Worm (Caenorhabditis elegans) whole organism, L1 larva: ENCODE measurements around the gene F23A7.8.
A peak's percentile ranks its signal among the peaks of the same experiment; 100 is the strongest.
"Not testable (repeated sequence)": the region's sequence is repeated elsewhere in the genome, so short reads cannot be mapped to it uniquely, and the experiment has no call there.

ENCODE experiments used
- C34B4.2 ChIP-seq: sonication (generic microtip); optimal IDR thresholded peaks from 2 replicates; lab custom pipeline; 2017; ENCODE audit warnings: mild to moderate bottlenecking, missing genetic modification characterization, missing compliant biosample characterization
- Y116A8C.19 ChIP-seq: sonication (generic microtip); optimal IDR thresholded peaks from 2 replicates; lab custom pipeline; 2016; ENCODE audit warnings: missing compliant biosample characterization, missing genetic modification characterization, borderline replicate concordance
- alr-1 ChIP-seq: fragments of 200-800 bp; sonication (Bioruptor generic); optimal IDR thresholded peaks from 2 replicates; lab custom pipeline; 2018; ENCODE audit warnings: borderline replicate concordance, mild to moderate bottlenecking, missing genetic modification characterization, missing compliant biosample characterization
- aly-2 ChIP-seq: fragments of 150-350 bp; optimal IDR thresholded peaks from 2 replicates; lab custom pipeline; 2014; ENCODE audit warnings: missing biosample characterization, missing genetic modification characterization
- ama-1 ChIP-seq: fragments of 150-350 bp; optimal IDR thresholded peaks from 2 replicates; lab custom pipeline; 2014
- blmp-1 ChIP-seq: fragments of 150-350 bp; optimal IDR thresholded peaks from 2 replicates; lab custom pipeline; 2014; ENCODE audit warnings: missing biosample characterization, missing genetic modification characterization
- ceh-63 ChIP-seq: fragments of 200-800 bp; sonication (Bioruptor generic); optimal IDR thresholded peaks from 2 replicates; lab custom pipeline; 2018; ENCODE audit warnings: mild to moderate bottlenecking, missing genetic modification characterization, missing compliant biosample characterization
- ceh-8 ChIP-seq: fragments of 200-800 bp; sonication (Bioruptor generic); optimal IDR thresholded peaks from 2 replicates; lab custom pipeline; 2018; ENCODE audit warnings: mild to moderate bottlenecking, missing genetic modification characterization, moderate library complexity, missing compliant biosample characterization
- ceh-82 ChIP-seq, 3 experiments: fragments of 150-350 bp in 1 of 3; sonication (generic microtip) in 2 of 3; optimal IDR thresholded peaks; 2 replicates each; lab custom pipeline; 2014 to 2017; ENCODE audit warnings: missing biosample characterization in 3 of 3, missing genetic modification characterization in 3 of 3
- ceh-88 ChIP-seq: fragments of 200-800 bp; sonication (Bioruptor generic); IDR thresholded peaks from 2 replicates; pipeline ENCODE4 v1.3.6; 2022; ENCODE audit warnings: missing genetic modification characterization, missing compliant biosample characterization
- ceh-90 ChIP-seq: sonication (generic microtip); optimal IDR thresholded peaks from 2 replicates; lab custom pipeline; 2016; ENCODE audit warnings: missing genetic modification characterization, missing compliant biosample characterization
- ces-1 ChIP-seq: fragments of 150-350 bp; optimal IDR thresholded peaks from 2 replicates; lab custom pipeline; 2014; ENCODE audit warnings: missing biosample characterization, missing genetic modification reagents, missing genetic modification characterization
- dpl-1 ChIP-seq, 3 experiments: fragments of 150-350 bp in 2 of 3; sonication (generic microtip) in 1 of 3; optimal IDR thresholded peaks; 2 replicates each; lab custom pipeline; 2014 to 2017; ENCODE audit warnings: missing biosample characterization in 3 of 3, missing genetic modification characterization in 3 of 3, missing genetic modification reagents in 3 of 3
- efl-1 ChIP-seq, 4 experiments: fragments of 150-350 bp; optimal IDR thresholded peaks in 3 of 4; peaks in 1 of 4; 1 replicate in 1 of 4; 2 replicates in 3 of 4; lab custom pipeline; 2014; ENCODE audit warnings: missing biosample characterization in 2 of 4, missing genetic modification characterization in 2 of 4, missing genetic modification reagents in 2 of 4
- efl-3 ChIP-seq: fragments of 200-800 bp; sonication (Bioruptor generic); optimal IDR thresholded peaks from 2 replicates; lab custom pipeline; 2018; ENCODE audit warnings: mild to moderate bottlenecking, missing genetic modification characterization, missing compliant biosample characterization
- egl-13 ChIP-seq: sonication (generic microtip); optimal IDR thresholded peaks from 2 replicates; lab custom pipeline; 2016; ENCODE audit warnings: missing genotype, missing genetic modification reagents, missing genetic modification characterization, missing compliant biosample characterization
- fkh-10 ChIP-seq: sonication (generic microtip); optimal IDR thresholded peaks from 2 replicates; lab custom pipeline; 2017; ENCODE audit warnings: missing biosample characterization, missing genetic modification reagents, missing genetic modification characterization
- fkh-4 ChIP-seq: sonication (generic microtip); optimal IDR thresholded peaks from 2 replicates; lab custom pipeline; 2016; ENCODE audit warnings: missing compliant biosample characterization, missing genetic modification characterization, borderline replicate concordance
- fkh-8 ChIP-seq: sonication (generic microtip); optimal IDR thresholded peaks from 2 replicates; lab custom pipeline; 2016; ENCODE audit warnings: mild to moderate bottlenecking, missing genetic modification characterization, missing compliant biosample characterization
- grh-1 ChIP-seq: fragments of 200-800 bp; sonication (Bioruptor generic); IDR thresholded peaks from 2 replicates; pipeline ENCODE4 v1.3.6; 2022; ENCODE audit warnings: missing genetic modification reagents, missing genetic modification characterization, missing compliant biosample characterization
- hlh-17 ChIP-seq: fragments of 200-800 bp; sonication (Bioruptor generic); optimal IDR thresholded peaks from 2 replicates; lab custom pipeline; 2018; ENCODE audit warnings: missing genetic modification characterization, mild to moderate bottlenecking, missing compliant biosample characterization, moderate library complexity, borderline replicate concordance
- hlh-4 ChIP-seq: sonication (generic microtip); optimal IDR thresholded peaks from 2 replicates; lab custom pipeline; 2016; ENCODE audit warnings: mild to moderate bottlenecking, missing genetic modification characterization, missing compliant biosample characterization
- hpl-2 ChIP-seq: fragments of 150-350 bp; optimal IDR thresholded peaks from 2 replicates; lab custom pipeline; 2014; ENCODE audit warnings: missing biosample characterization, missing genetic modification reagents, missing genetic modification characterization
- irx-1 ChIP-seq: sonication (generic microtip); optimal IDR thresholded peaks from 2 replicates; lab custom pipeline; 2016; ENCODE audit warnings: missing genetic modification characterization, missing compliant biosample characterization
- isw-1 ChIP-seq: fragments of 200-800 bp; sonication (Bioruptor generic); IDR thresholded peaks from 2 replicates; pipeline ENCODE4 v1.3.6; 2022; ENCODE audit warnings: missing genetic modification characterization, missing compliant biosample characterization
- jun-1 ChIP-seq: fragments of 150-350 bp; optimal IDR thresholded peaks from 2 replicates; lab custom pipeline; 2014; ENCODE audit warnings: missing biosample characterization, missing genetic modification reagents, missing genetic modification characterization
- lin-13 ChIP-seq: fragments of 150-350 bp; optimal IDR thresholded peaks from 2 replicates; lab custom pipeline; 2014; ENCODE audit warnings: missing biosample characterization, missing genetic modification reagents, missing genetic modification characterization
- lir-3 ChIP-seq: sonication (generic microtip); optimal IDR thresholded peaks from 2 replicates; lab custom pipeline; 2016; ENCODE audit warnings: mild to moderate bottlenecking, missing genetic modification characterization, moderate library complexity, missing compliant biosample characterization; ENCODE audit not compliant: poor library complexity
- lsy-2 ChIP-seq, 2 experiments: fragments of 150-350 bp; optimal IDR thresholded peaks; 2 replicates each; lab custom pipeline; 2014; ENCODE audit warnings: missing biosample characterization in 2 of 2, missing genetic modification characterization in 2 of 2
- mef-2 ChIP-seq: fragments of 150-350 bp; optimal IDR thresholded peaks from 2 replicates; lab custom pipeline; 2014; ENCODE audit warnings: missing biosample characterization, missing genetic modification characterization
- mep-1 ChIP-seq: fragments of 150-350 bp; optimal IDR thresholded peaks from 2 replicates; lab custom pipeline; 2014; ENCODE audit warnings: missing biosample characterization, missing genetic modification characterization
- nhr-12 ChIP-seq: sonication (generic microtip); optimal IDR thresholded peaks from 2 replicates; lab custom pipeline; 2017; ENCODE audit warnings: missing biosample characterization, missing genetic modification characterization
- nhr-237 ChIP-seq: fragments of 150-350 bp; optimal IDR thresholded peaks from 2 replicates; lab custom pipeline; 2014; ENCODE audit warnings: missing biosample characterization, missing genetic modification characterization
- nhr-71 ChIP-seq: sonication (generic microtip); optimal IDR thresholded peaks from 2 replicates; lab custom pipeline; 2016; ENCODE audit warnings: mild to moderate bottlenecking, missing genetic modification characterization, moderate library complexity, missing compliant biosample characterization
- nhr-76 ChIP-seq: sonication (generic microtip); optimal IDR thresholded peaks from 2 replicates; lab custom pipeline; 2017; ENCODE audit warnings: missing biosample characterization, missing genetic modification characterization
- nhr-77 ChIP-seq: fragments of 150-350 bp; optimal IDR thresholded peaks from 2 replicates; lab custom pipeline; 2014; ENCODE audit warnings: missing biosample characterization, missing genetic modification characterization
- nhr-85 ChIP-seq: sonication (generic microtip); peaks from one replicate; lab custom pipeline; 2016; ENCODE audit warnings: missing genetic modification characterization, inconsistent platforms, missing compliant biosample characterization
- nhr-90 ChIP-seq: sonication (generic microtip); optimal IDR thresholded peaks from 2 replicates; lab custom pipeline; 2016; ENCODE audit warnings: mild to moderate bottlenecking, missing genetic modification characterization, missing compliant biosample characterization; ENCODE audit not compliant: poor library complexity
- pag-3 ChIP-seq: sonication (generic microtip); optimal IDR thresholded peaks from 2 replicates; lab custom pipeline; 2017; ENCODE audit warnings: missing genetic modification characterization, mild to moderate bottlenecking, missing compliant biosample characterization, antibody characterized with exemption, borderline replicate concordance; ENCODE audit not compliant: insufficient read depth
- pax-3 ChIP-seq: fragments of 200-800 bp; sonication (Bioruptor generic); optimal IDR thresholded peaks from 2 replicates; lab custom pipeline; 2018; ENCODE audit warnings: mild to moderate bottlenecking, missing genetic modification characterization, moderate library complexity, missing compliant biosample characterization
- skn-1 ChIP-seq: fragments of 150-350 bp; optimal IDR thresholded peaks from 2 replicates; lab custom pipeline; 2014; ENCODE audit warnings: missing biosample characterization, missing genetic modification characterization
- snpc-4 ChIP-seq: fragments of 150-350 bp; optimal IDR thresholded peaks from 2 replicates; lab custom pipeline; 2014; ENCODE audit warnings: missing biosample characterization, missing genetic modification characterization
- snu-23 ChIP-seq: sonication (generic microtip); optimal IDR thresholded peaks from 2 replicates; lab custom pipeline; 2016; ENCODE audit warnings: missing genetic modification characterization, missing compliant biosample characterization
- unc-130 ChIP-seq: fragments of 150-350 bp; optimal IDR thresholded peaks from 2 replicates; lab custom pipeline; 2017; ENCODE audit warnings: missing biosample characterization, missing genetic modification characterization, inconsistent platforms
- unc-30 ChIP-seq: sonication (generic microtip); optimal IDR thresholded peaks from 2 replicates; lab custom pipeline; 2017; ENCODE audit warnings: missing biosample characterization, missing genetic modification characterization
- unc-86 ChIP-seq: sonication (generic microtip); optimal IDR thresholded peaks from 2 replicates; lab custom pipeline; 2016; ENCODE audit warnings: missing genetic modification characterization, missing compliant biosample characterization
- unc-98 ChIP-seq: fragments of 200-800 bp; sonication (Bioruptor generic); IDR thresholded peaks from 2 replicates; pipeline ENCODE4 v1.3.6; 2022; ENCODE audit warnings: missing genetic modification characterization, missing compliant biosample characterization
- vab-15 ChIP-seq: sonication (generic microtip); optimal IDR thresholded peaks from 2 replicates; lab custom pipeline; 2017; ENCODE audit warnings: missing genotype, mild to moderate bottlenecking, missing genetic modification characterization, missing compliant biosample characterization
- xbp-1 ChIP-seq: sonication (generic microtip); optimal IDR thresholded peaks from 2 replicates; lab custom pipeline; 2016; ENCODE audit warnings: missing genetic modification characterization, missing compliant biosample characterization
- ztf-11 ChIP-seq, 2 experiments: sonication (generic microtip); optimal IDR thresholded peaks; 2 replicates each; lab custom pipeline; 2016 to 2017; ENCODE audit warnings: missing genetic modification characterization in 2 of 2, missing biosample characterization in 1 of 2, missing compliant biosample characterization in 1 of 2

F23A7.8 gene

DNA sequence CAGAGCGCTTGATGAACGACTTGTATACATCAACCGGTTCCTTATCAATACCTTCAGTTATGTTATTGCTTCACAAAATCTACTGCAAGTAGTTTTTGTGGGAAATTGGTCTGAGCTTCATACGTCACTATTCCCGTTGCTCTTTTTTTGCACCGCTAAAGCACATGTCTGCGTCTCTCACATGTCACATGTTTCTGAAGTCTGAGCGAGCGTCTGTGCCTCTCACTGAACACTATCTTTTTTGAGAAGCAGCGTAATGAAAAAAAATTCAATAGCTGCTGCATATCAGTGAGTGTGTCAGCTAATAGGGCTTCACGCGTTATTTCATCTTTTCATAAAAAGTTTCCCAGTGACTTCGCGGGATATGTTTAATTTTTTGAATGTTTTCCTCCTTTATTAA is 5.1 kb downstream of the F23A7.8 start (continued):
- TF ChIP-seq mef-2 (tag; lab: Kevin White, UChicago) (no peak), snu-23 (GFP tag; lab: Kevin White, UChicago) (peak; percentile 43), alr-1 (no peak), Y116A8C.19 (tag; lab: Kevin White, UChicago) (no peak), nhr-90 (tag; lab: Kevin White, UChicago) (no peak), pax-3 (tag; lab: Kevin White, UChicago) (no peak), vab-15 (tag; lab: Kevin White, UChicago) (no peak), snpc-4 (tag; lab: Kevin White, UChicago) (no peak), fkh-10 (GFP tag; lab: Kevin White, UChicago) (peak; percentile 57), egl-13 (tag; lab: Kevin White, UChicago) (peak; percentile 47), fkh-4 (no peak), xbp-1 (tag; lab: Kevin White, UChicago) (no peak), jun-1 (no peak), unc-86 (tag; lab: Kevin White, UChicago) (peak; percentile 41), lir-3 (tag; lab: Kevin White, UChicago) (no peak), irx-1 (no peak), aly-2 (tag; lab: Kevin White, UChicago) (no peak), pag-3 (tag; lab: Kevin White, UChicago) (no peak), unc-130 (tag; lab: Kevin White, UChicago) (no peak), nhr-77 (tag; lab: Kevin White, UChicago) (no peak), nhr-71 (peak; percentile 65), isw-1 (GFP tag; lab: Robert Waterston, UW) (no peak), ztf-11 (tag; optimal IDR thresholded peaks at IDR 0.05; lab: Kevin White, UChicago) (no peak), hlh-4 (tag; lab: Kevin White, UChicago) (no peak), hlh-17 (GFP tag; lab: Kevin White, UChicago) (no peak), C34B4.2 (no peak), ceh-8 (GFP tag; lab: Kevin White, UChicago) (peak; percentile 45), nhr-12 (no peak), hpl-2 (GFP tag; lab: Kevin White, UChicago) (no peak), ces-1 (GFP tag; lab: Kevin White, UChicago) (no peak), skn-1 (tag; lab: Kevin White, UChicago) (no peak), nhr-76 (no peak), ceh-82 (tag; optimal IDR thresholded peaks at IDR 0.05; lab: Kevin White, UChicago) (peak in 2 of 3 experiments; percentile 39 to 41), nhr-85 (tag; lab: Kevin White, UChicago) (no peak), grh-1 (GFP tag; lab: Robert Waterston, UW) (no peak), mep-1 (tag; lab: Kevin White, UChicago) (peak; percentile 47), ceh-63 (GFP tag; lab: Kevin White, UChicago) (no peak), ama-1 (no peak)
- TF ChIP-seq, all 84 proteins: peak for 19

DNA sequence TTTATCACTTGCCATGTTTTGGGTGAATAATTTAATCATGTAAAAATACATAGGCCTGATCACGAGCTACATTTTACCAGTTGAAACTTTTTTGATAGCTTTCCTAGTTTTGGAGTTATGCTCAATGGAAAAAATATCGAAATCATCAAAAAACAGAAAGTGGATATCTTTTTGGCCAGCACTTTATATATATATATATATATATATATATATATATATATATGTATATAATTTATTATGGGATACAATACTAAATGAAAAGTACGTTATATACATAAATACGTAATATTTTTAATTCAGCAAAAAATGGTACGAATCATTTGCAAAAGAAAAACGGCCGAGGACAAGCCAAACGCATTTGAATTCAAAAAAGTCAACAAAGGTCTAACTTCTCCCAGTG is 6.5 kb downstream of the F23A7.8 start, which contains the start of gene F23A7.3:
Gene F23A7.3 (plus strand): TSS at position 301 of the 400 bp plus-strand sequence.
- TF ChIP-seq efl-1 (optimal IDR thresholded peaks at IDR 0.05; lab: Kevin White, UChicago): not testable (repeated sequence)
- peak in 1 of 2 experiments; percentile 57 for TF ChIP-seq efl-1 (GFP tag; optimal IDR thresholded peaks at IDR 0.05 in 1 of 2; lab: Kevin White, UChicago)

DNA sequence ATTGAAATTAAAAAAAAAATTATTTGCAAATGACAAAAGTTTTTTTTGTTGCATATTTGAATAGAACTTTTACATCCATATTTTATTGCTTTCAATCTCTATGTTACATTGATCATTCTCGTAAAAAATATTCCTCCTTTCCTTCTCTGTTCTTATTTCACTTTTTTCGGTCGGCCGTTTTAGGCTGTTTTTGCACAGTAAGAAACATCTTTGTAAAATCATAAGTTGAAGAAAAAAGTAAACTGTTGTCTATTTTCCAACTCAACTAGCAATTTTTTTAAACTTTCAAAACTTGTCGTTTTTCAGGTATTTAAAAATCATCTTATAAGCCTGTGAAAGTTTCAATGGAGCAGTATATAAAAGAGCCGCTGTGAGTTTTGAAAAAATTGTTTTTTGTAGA is 15.4 kb downstream of the F23A7.8 start, which contains the start of gene F23A7.5:
Gene F23A7.5 (plus strand): TSS at position 301 of the 400 bp plus-strand sequence.
- TF ChIP-seq lin-13 (GFP tag; lab: Kevin White, UChicago) (no peak), ceh-8 (GFP tag; lab: Kevin White, UChicago) (no peak), unc-98 (GFP tag; lab: Robert Waterston, UW) (no peak), mef-2 (tag; lab: Kevin White, UChicago) (no peak), jun-1 (no peak), ceh-88 (GFP tag; lab: Robert Waterston, UW) (no peak), vab-15 (tag; lab: Kevin White, UChicago) (no peak), nhr-237 (no peak), unc-30 (tag; lab: Kevin White, UChicago) (no peak), fkh-8 (tag; lab: Kevin White, UChicago) (no peak), ceh-90 (tag; lab: Kevin White, UChicago) (no peak), blmp-1 (tag; lab: Kevin White, UChicago) (no peak), efl-1 (optimal IDR thresholded peaks at IDR 0.05; lab: Kevin White, UChicago) (no peak), efl-1 (GFP tag; optimal IDR thresholded peaks at IDR 0.05 in 1 of 2; lab: Kevin White, UChicago) (no peak), dpl-1 (GFP tag; optimal IDR thresholded peaks at IDR 0.05; lab: Kevin White, UChicago) (no peak), hpl-2 (GFP tag; lab: Kevin White, UChicago) (no peak), lsy-2 (tag; optimal IDR thresholded peaks at IDR 0.05; lab: Kevin White, UChicago) (no peak), efl-3 (GFP tag; lab: Kevin White, UChicago) (no peak)
